Worm (Caenorhabditis elegans) whole organism, L4/young adult: ENCODE results near the gene C12D5.9.
"Not testable (repeated sequence)": the region's sequence is repeated elsewhere in the genome, so short reads cannot be mapped to it uniquely, and the experiment has no call there.

Experiments
- W03F9.2 ChIP-seq: fragments of 150-350 bp; optimal IDR thresholded peaks from 2 replicates; lab custom pipeline; 2014; ENCODE audit warnings: missing biosample characterization, missing genetic modification characterization
- dao-5 ChIP-seq: sonication (generic microtip); optimal IDR thresholded peaks from 2 replicates; lab custom pipeline; 2016; ENCODE audit warnings: missing genotype, missing genetic modification characterization, moderate library complexity, missing compliant biosample characterization
- him-1 ChIP-seq: sonication (generic microtip); optimal IDR thresholded peaks from 2 replicates; lab custom pipeline; 2016; ENCODE audit warnings: missing genotype, missing genetic modification reagents, missing genetic modification characterization, missing compliant biosample characterization

Gene C12D5.9

DNA sequence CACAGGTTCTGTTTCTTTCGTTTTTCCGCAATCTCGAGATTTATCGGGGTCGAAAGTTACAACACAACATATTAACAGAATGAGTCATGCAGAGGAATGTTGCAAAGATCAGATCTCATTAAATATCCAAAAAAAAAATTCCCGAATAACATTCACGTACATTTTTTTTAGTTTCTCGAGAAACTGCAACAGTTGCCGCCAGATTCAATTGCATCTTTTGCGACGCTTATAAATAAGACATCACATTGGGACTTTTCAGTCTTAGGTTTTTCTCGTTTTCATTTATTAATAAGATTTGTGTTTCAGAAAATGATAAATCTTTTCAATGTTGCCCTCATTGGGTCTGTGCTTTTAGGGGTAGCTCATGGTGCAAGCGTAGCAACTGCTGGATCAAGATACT is 23.9 kb upstream of the C12D5.9 start, which contains the start of gene ZK105.1:
TSS of gene ZK105.1 (plus strand) at position 301 of the 400 bp plus-strand sequence.
- TF ChIP-seq him-1 (tag; lab: Kevin White, UChicago) (no peak), W03F9.2 (no peak), dao-5 (tag; lab: Kevin White, UChicago) (no peak)

ce11 chrV:7713072-7713471 is 23.3 kb upstream of the C12D5.9 start, which contains the start of gene ZK105.13:
Gene ZK105.13, minus strand, starts transcription at chrV:7713172.
- TF ChIP-seq dao-5 (tag; lab: Kevin White, UChicago) (no peak), W03F9.2 (no peak)

DNA sequence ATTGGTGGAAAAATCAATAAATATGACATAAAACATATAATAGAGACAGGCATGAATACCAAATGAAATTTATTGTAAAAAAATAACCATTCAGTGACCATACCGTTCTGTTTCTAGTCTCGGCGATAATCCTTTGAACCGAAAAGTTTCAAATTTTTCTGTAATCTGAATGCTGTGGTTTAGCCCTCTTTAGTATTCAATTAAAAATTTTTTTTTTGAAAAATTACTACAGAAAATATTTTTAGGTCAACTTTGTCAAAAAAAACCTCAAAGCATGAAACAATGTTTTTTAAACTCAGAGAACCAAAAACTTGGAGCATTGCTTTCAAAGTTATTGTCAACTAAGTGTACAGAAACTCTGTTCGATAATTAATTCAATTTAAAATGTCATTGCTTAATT is 18.7 kb upstream of the C12D5.9 start, which contains the start of gene ZK105.11:
TSS of gene ZK105.11 (minus strand) at position 101 of the 400 bp plus-strand sequence.
- no peak for TF ChIP-seq him-1 (tag; lab: Kevin White, UChicago)
- no peak for TF ChIP-seq W03F9.2
- no peak for TF ChIP-seq dao-5 (tag; lab: Kevin White, UChicago)

DNA sequence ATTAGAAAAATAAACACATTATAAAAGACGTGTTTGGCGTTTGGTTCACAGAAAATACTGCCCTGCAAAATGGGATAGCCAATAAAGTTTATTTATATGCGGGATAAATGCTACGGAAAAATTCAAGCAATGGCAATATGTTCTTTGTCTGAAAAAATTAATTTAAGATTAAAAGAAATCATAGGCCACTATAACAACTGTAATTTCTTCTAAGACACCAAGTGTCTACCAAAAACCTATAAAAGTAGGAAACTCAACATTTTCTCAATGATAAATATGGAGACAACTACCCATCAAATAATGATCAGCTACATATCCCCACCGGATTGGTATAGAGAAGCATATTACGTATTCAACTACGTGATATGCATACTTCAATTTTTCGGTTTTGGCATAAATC is 15.5 kb upstream of the C12D5.9 start, which contains the start of gene srw-3:
TSS of gene srw-3 (plus strand) at position 301 of the 400 bp plus-strand sequence.
- TF ChIP-seq W03F9.2 (no peak), him-1 (tag; lab: Kevin White, UChicago) (no peak), dao-5 (tag; lab: Kevin White, UChicago) (no peak)

DNA sequence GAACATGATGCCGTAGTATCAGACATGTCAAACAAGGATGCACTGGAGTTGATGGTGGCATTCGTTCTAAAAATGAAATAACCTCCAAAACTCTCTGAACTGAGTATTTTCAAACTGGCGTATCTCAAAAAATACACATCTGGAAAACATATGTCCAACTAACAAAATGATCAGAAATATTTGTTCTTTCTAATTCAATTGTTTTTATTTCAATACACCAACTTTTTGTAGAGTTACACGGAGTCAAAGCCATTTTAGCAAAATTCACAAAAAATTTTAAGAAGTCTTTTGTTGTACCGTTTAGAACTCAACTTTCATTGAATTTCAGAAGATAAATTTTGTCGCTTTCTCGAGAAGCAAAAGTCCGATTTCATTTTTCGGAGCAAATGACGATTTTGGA is 13.7 kb upstream of the C12D5.9 start, which contains the start of gene srsx-40:
TSS of gene srsx-40 (minus strand) at position 101 of the 400 bp plus-strand sequence.
- TF ChIP-seq dao-5 (tag; lab: Kevin White, UChicago); him-1 (tag; lab: Kevin White, UChicago); W03F9.2: not testable (repeated sequence)

ce11 chrV:7696842-7697241 is 7.1 kb upstream of the C12D5.9 start, which contains the start of gene ZK105.3:
Gene ZK105.3, plus strand, starts transcription at chrV:7697142.
- TF ChIP-seq dao-5 (tag; lab: Kevin White, UChicago) (no peak), him-1 (tag; lab: Kevin White, UChicago) (no peak), W03F9.2 (no peak)

DNA sequence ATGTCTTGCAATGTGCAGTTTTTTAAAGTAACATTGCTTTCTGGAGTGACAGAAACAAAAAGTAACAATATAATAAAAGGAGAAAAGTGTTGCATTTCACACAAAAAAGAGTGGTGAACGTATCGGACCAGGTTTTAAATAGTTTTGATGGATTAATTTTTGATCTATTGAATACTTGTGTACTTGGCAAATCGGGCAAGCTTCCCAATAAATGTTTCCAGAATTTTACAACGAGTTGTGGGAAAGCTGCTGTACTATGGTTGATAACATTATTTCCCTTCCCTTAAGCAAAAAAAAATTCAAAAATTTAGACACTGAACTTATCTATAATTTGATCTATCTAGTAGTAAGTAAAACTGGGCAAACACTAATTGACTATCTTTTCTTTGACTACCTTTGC is 3.6 kb upstream of the C12D5.9 start, which contains the start of gene C12D5.10:
TSS of gene C12D5.10 (minus strand) at position 101 of the 400 bp plus-strand sequence.
- TF ChIP-seq W03F9.2 (no peak), dao-5 (tag; lab: Kevin White, UChicago) (no peak), him-1 (tag; lab: Kevin White, UChicago) (no peak)

ce11 chrV:7690637-7691036 is 849 bp upstream of the C12D5.9 start:
- no peak for TF ChIP-seq W03F9.2
- no peak for TF ChIP-seq dao-5 (tag; lab: Kevin White, UChicago)
- no peak for TF ChIP-seq him-1 (tag; lab: Kevin White, UChicago)

ce11 chrV:7686189-7686588 is 3.6 kb downstream of the C12D5.9 start, which contains the start of the genes nhr-94 and nhr-152:
Gene nhr-94, minus strand, starts transcription at chrV:7686335.
Gene nhr-152, plus strand, starts transcription at chrV:7686350.
- TF ChIP-seq W03F9.2: no peak
- no peak for TF ChIP-seq dao-5 (tag; lab: Kevin White, UChicago)
- TF ChIP-seq him-1 (tag; lab: Kevin White, UChicago): no peak

DNA sequence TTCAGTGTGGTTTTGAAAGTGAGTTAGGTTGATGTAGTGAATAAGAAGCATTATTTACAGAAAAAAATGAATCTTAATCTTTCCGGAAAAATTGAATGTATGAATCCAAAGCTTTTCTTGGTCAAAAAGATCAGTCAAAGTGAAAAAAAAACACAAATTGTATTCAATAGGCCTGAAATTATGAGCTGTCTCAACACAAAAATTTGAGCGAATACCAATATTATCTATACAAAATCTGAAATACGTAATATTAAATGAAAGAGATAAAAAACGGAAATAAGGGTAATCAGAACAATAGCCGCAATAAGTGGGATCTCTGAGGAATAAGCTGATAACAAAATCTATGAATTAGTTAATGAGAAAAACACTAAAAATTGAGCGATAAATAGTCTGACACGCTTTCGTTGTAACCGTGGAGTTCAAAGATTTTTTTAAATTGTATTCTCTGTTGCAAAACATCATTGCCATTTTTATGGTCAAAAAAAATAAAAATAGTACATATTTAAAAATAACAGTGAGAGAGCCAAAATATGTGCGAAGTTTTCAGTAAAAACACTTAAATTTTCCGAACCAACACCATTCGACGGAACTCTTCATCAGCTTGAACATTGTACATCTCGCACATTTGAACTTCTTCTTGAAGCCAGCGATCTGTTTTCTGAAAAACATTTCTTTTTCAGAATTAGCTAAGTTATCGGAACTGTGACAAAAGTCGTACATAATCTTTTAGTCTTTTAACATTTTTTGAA is 5.7 kb downstream of the C12D5.9 start, which contains the start of gene sre-11:
TSS of gene sre-11 (minus strand) at position 51 of the 749 bp plus-strand sequence.
- TF ChIP-seq dao-5 (tag; lab: Kevin White, UChicago) (no peak), him-1 (tag; lab: Kevin White, UChicago) (no peak), W03F9.2 (no peak)

DNA sequence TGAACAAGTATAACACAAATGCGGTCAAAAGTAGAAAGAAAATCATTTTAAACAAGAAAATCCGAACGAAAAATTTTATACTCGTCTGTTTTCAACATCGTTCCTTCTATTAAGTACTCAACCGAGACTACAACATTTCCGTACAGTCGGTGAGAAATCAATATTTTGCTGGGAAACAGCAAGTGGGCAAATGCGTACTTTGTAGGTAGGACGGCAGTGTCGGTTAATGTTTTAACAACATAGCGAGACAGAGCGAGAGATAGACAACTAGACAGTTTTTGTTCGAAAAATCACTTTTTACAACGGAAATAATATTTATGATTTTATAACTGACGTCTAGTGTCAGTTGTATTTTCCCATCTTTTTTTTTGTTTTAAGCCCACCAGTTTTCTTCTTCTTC is 8.4 kb downstream of the C12D5.9 start, which contains the start of gene cyp-33A1:
TSS of gene cyp-33A1 (minus strand) at position 72 of the 400 bp plus-strand sequence.
- TF ChIP-seq him-1 (tag; lab: Kevin White, UChicago) (no peak), dao-5 (tag; lab: Kevin White, UChicago) (no peak), W03F9.2 (no peak)

DNA sequence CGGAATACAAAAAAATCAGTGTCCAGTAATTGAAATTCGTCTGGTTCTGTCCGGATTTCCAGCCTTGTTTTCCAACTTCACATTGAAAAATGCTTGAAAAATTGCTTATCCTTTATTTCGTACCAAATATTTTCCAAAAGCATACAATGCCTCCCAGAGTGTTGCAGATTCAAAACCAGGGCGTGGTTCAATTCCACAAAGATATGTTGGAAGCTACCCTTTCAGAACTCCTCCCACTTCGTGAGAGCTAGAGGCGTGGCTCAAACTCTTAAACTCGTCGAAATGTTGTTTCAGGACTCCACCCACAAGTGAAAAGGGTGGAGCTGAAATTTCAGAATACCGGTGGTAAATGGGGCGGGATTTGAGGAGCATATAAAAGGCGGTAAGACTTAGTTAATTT is 13.9 kb downstream of the C12D5.9 start, which contains the start of gene C12D5.3:
TSS of gene C12D5.3 (plus strand) at position 301 of the 400 bp plus-strand sequence.
- TF ChIP-seq him-1 (tag; lab: Kevin White, UChicago) (no peak), W03F9.2 (no peak), dao-5 (tag; lab: Kevin White, UChicago) (no peak)

DNA sequence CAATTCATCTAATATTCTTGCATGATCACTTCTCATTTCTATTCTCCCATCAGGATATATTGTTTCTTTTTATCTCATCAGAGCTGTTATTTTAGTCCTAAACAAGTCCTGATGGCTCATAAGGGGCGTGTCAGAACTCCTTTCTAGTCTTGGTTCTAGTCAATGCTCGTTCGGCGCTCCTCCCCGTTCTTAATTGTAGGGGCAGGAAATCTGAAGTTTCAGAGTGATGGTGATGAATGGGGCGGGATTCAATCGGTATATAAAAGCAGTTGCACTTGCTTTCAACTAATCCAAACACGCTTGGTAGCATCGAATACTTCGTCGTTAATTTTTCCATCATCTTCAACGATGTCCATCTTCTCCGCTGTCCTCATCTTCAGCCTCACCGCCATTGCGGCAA is 17.5 kb downstream of the C12D5.9 start, which contains the start of gene C12D5.4:
TSS of gene C12D5.4 (plus strand) at position 301 of the 400 bp plus-strand sequence.
- TF ChIP-seq him-1 (tag; lab: Kevin White, UChicago) (no peak), W03F9.2 (no peak), dao-5 (tag; lab: Kevin White, UChicago) (no peak)

ce11 chrV:7667940-7668339 is 21.8 kb downstream of the C12D5.9 start, which contains the start of gene C12D5.5:
Gene C12D5.5, plus strand, starts transcription at chrV:7668240.
- TF ChIP-seq him-1 (tag; lab: Kevin White, UChicago) (no peak), dao-5 (tag; lab: Kevin White, UChicago) (no peak), W03F9.2 (no peak)
